Fruit fly (Drosophila melanogaster): Measurements from ENCODE around the gene spn-A.
A peak's percentile ranks its signal among the peaks of the same experiment; 100 is the strongest.

The spn-A gene

DNA sequence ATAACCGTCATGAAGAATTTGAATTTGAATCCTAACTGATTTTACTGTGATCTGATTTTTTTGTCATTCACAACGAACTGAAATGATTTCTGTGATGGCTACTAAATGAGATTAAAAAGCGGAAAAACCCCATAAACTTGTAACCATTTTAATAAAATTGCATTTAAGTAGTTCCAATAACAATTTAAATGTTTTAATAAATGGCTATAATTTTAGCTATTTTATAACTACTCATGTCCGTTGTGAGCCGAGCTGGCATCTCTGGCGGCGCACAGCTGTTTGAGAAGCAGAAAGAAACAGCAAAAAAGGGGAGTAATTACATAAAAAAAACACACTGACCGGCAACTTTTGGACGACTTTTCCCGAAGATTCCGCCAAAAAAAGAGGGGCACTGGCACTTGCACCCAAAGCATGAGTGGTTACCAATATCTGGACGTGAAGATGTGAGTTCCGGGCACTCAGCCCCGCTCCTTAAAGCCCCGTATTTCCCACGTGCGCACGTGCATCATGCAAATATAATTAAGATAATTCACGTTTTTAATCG lies 827 bp upstream of the spn-A start, which contains the start of the genes CG7950 and Rpp14a (continued):
- TF ChIP-seq CG3919 (GFP tag; optimal IDR thresholded peaks at IDR 0.05) (peak; percentile 85), salr (GFP tag; optimal IDR thresholded peaks at IDR 0.05) (peak; percentile 66 to 71), CG4318 (GFP tag; optimal IDR thresholded peaks at IDR 0.05) (no peak), svp (GFP tag) (peak; percentile 87), CG6276 (GFP tag; optimal IDR thresholded peaks at IDR 0.05) (no peak), cyc (GFP tag; optimal IDR thresholded peaks at IDR 0.05) (peak; percentile 85), eg (GFP tag; IDR thresholded peaks at IDR 0.05) (peak; percentile 93), Eip93F (GFP tag; optimal IDR thresholded peaks at IDR 0.05) (peak; percentile 77), achi (GFP tag; optimal IDR thresholded peaks at IDR 0.05) (peak; percentile 86), fd59A (GFP tag; optimal IDR thresholded peaks at IDR 0.05) (peak; percentile 53), CG8319 (GFP tag; optimal IDR thresholded peaks at IDR 0.05) (peak; percentile 60), CG3032 (tag; optimal IDR thresholded peaks at IDR 0.05) (peak; percentile 86), CG15336 (GFP tag; IDR thresholded peaks at IDR 0.05) (peak; percentile 75), CG6808 (GFP tag; optimal IDR thresholded peaks at IDR 0.05) (peak; percentile 49), vri (GFP tag; optimal IDR thresholded peaks at IDR 0.05) (peak; percentile 96), acj6 (GFP tag; optimal IDR thresholded peaks at IDR 0.05) (peak; percentile 87)

dm6 chr3R:30052455-30053046 lies 3.3 kb downstream of the spn-A start, which contains the start of gene Jasper:
Gene Jasper (plus strand): TSS chr3R:30052514.
- no peak for TF ChIP-seq Sox15 (GFP tag; optimal IDR thresholded peaks at IDR 0.05)
- no peak for TF ChIP-seq Ets96B (tag; optimal IDR thresholded peaks at IDR 0.05)
- peak; percentile 28 for TF ChIP-seq dsx (GFP tag; optimal IDR thresholded peaks at IDR 0.05; ENCODE audit: poor library complexity, severe bottlenecking)
- no peak for TF ChIP-seq Blimp-1 (GFP tag; optimal IDR thresholded peaks at IDR 0.05)
- no peak for TF ChIP-seq achi (GFP tag; optimal IDR thresholded peaks at IDR 0.05)
- peak; percentile 29 for TF ChIP-seq Sox14 (GFP tag; optimal IDR thresholded peaks at IDR 0.05)
- TF ChIP-seq CG6792 (GFP tag; optimal IDR thresholded peaks at IDR 0.05) = no peak
- no peak for TF ChIP-seq CG8319 (GFP tag; optimal IDR thresholded peaks at IDR 0.05)
- TF ChIP-seq OdsH (GFP tag; optimal IDR thresholded peaks at IDR 0.05) = no peak
- TF ChIP-seq CG3032 (tag; optimal IDR thresholded peaks at IDR 0.05) = peak; percentile 14
- peak; percentile 7 for TF ChIP-seq fkh (GFP tag; optimal IDR thresholded peaks at IDR 0.05)
- no peak for TF ChIP-seq Eip93F (GFP tag; optimal IDR thresholded peaks at IDR 0.05)
- peak; percentile 5 for TF ChIP-seq CG6854 (GFP tag; optimal IDR thresholded peaks at IDR 0.05)
- no peak for TF ChIP-seq CG9139 (GFP tag; optimal IDR thresholded peaks at IDR 0.05)
- no peak for TF ChIP-seq salr (GFP tag; optimal IDR thresholded peaks at IDR 0.05)
- no peak for TF ChIP-seq CG11902 (GFP tag; optimal IDR thresholded peaks at IDR 0.05)
- no peak for TF ChIP-seq CG6276 (GFP tag; optimal IDR thresholded peaks at IDR 0.05)
- no peak for TF ChIP-seq Hr38 (GFP tag; optimal IDR thresholded peaks at IDR 0.05)
- TF ChIP-seq spab (GFP tag; optimal IDR thresholded peaks at IDR 0.05) = no peak
- TF ChIP-seq CG1621 (tag; optimal IDR thresholded peaks at IDR 0.05) = peak; percentile 33
- no peak for TF ChIP-seq Eip78C (GFP tag)
- TF ChIP-seq CG15336 (GFP tag; IDR thresholded peaks at IDR 0.05) = peak; percentile 15; the same call in 1 of the 2 replicates
- no peak for TF ChIP-seq Met (GFP tag; optimal IDR thresholded peaks at IDR 0.05)

DNA sequence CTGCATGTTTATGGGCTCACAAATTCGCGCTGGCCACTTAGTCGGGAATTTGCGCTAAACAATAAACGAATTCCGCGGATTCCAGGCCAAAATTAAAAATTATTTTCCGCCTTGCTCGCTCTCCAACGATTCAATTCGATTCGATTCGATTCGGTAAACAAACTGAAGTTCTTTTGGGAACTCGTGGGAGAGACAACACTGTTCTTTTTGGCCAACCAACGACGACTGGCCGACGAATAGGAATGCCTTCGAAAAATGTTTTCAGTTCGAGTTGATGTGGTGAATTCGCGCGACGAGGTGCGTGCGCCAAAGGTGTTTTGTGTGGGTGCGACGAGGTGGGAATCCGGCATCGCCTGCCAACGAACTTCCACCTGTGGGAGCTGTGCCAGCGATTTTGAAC lies 3.9 kb downstream of the spn-A start, which contains the start of gene CG15528:
CG15528 (minus strand) TSS at position 180 of the 400 bp plus-strand sequence.
- TF ChIP-seq achi (GFP tag; optimal IDR thresholded peaks at IDR 0.05) (no peak), CG6854 (GFP tag; optimal IDR thresholded peaks at IDR 0.05) (no peak), Blimp-1 (GFP tag; optimal IDR thresholded peaks at IDR 0.05) (no peak), svp (GFP tag) (no peak), Eip78C (GFP tag) (no peak), CG4318 (GFP tag; optimal IDR thresholded peaks at IDR 0.05) (no peak), Hr4 (GFP tag; optimal IDR thresholded peaks at IDR 0.05) (no peak), dsx (GFP tag; optimal IDR thresholded peaks at IDR 0.05; ENCODE audit: poor library complexity, severe bottlenecking) (no peak), CG32006 (GFP tag; optimal IDR thresholded peaks at IDR 0.05) (no peak), CG15336 (GFP tag; IDR thresholded peaks at IDR 0.05) (no peak), CG11902 (GFP tag; optimal IDR thresholded peaks at IDR 0.05) (no peak), Eip75B (GFP tag; optimal IDR thresholded peaks at IDR 0.05) (no peak), CG34406 (GFP tag; optimal IDR thresholded peaks at IDR 0.05) (no peak), net (GFP tag; optimal IDR thresholded peaks at IDR 0.05) (no peak), Sox15 (GFP tag; optimal IDR thresholded peaks at IDR 0.05) (no peak), Smox (GFP tag; optimal IDR thresholded peaks at IDR 0.05) (no peak)
